Fruit fly (Drosophila melanogaster): ENCODE results near the gene CG12003.

The CG12003 gene

dm6 chr3L:1558178-1558788 is 6.9 kb upstream of the CG12003 start, which contains the start of the genes Pex10 and CG12099 (continued):
- TF ChIP-seq maf-S (GFP tag; optimal IDR thresholded peaks at IDR 0.05) (peak; percentile 72), Sox100B (GFP tag; optimal IDR thresholded peaks at IDR 0.05) (no peak), Sry-δ (GFP tag; optimal IDR thresholded peaks at IDR 0.05) (peak; percentile 87), Usf (GFP tag; optimal IDR thresholded peaks at IDR 0.05) (peak; percentile 79), sr (GFP tag; IDR thresholded peaks at IDR 0.05) (peak; percentile 47; the same call in 1 of the 3 replicates), vfl (GFP tag; optimal IDR thresholded peaks at IDR 0.05) (peak; percentile 76), CG4328 (GFP tag; optimal IDR thresholded peaks at IDR 0.05) (peak; percentile 76), ems (GFP tag; optimal IDR thresholded peaks at IDR 0.05) (peak; percentile 76), NC2α (GFP tag; optimal IDR thresholded peaks at IDR 0.05) (no peak), Aef1 (GFP tag; IDR thresholded peaks at IDR 0.05) (peak; percentile 91), pfk (GFP tag; optimal IDR thresholded peaks at IDR 0.05) (peak; percentile 42), HmgD (GFP tag; optimal IDR thresholded peaks at IDR 0.05) (no peak), CG7271 (tag; optimal IDR thresholded peaks at IDR 0.05) (peak; percentile 53), dm (GFP tag; optimal IDR thresholded peaks at IDR 0.05) (peak; percentile 61), Hsf (GFP tag; optimal IDR thresholded peaks at IDR 0.05) (peak; percentile 83), CG9932 (GFP tag; IDR thresholded peaks at IDR 0.05) (peak; percentile 98), slbo (GFP tag; IDR thresholded peaks at IDR 0.05) (peak; percentile 97), fd96Cb (tag; optimal IDR thresholded peaks at IDR 0.05) (peak; percentile 71), toy (GFP tag; IDR thresholded peaks at IDR 0.05) (peak; percentile 48; the same call in 1 of the 2 replicates), schlank (tag; optimal IDR thresholded peaks at IDR 0.05) (peak; percentile 74), Oaz (GFP tag; IDR thresholded peaks at IDR 0.05) (peak; percentile 75), CG2678 (tag; optimal IDR thresholded peaks at IDR 0.05) (peak; percentile 86), eyg (GFP tag; optimal IDR thresholded peaks at IDR 0.05) (no peak), Doc2 (GFP tag; IDR thresholded peaks at IDR 0.05) (peak; percentile 33; the same call in 1 of the 2 replicates), Sin3A (optimal IDR thresholded peaks at IDR 0.05) (peak; percentile 87), YL-1 (GFP tag; optimal IDR thresholded peaks at IDR 0.05) (peak; percentile 99), lov (optimal IDR thresholded peaks at IDR 0.05) (no peak), lov (GFP tag; IDR thresholded peaks at IDR 0.05) (peak; percentile 87), CG12236 (GFP tag; optimal IDR thresholded peaks at IDR 0.05) (no peak), NfI (GFP tag; optimal IDR thresholded peaks at IDR 0.05) (peak; percentile 90), odd (GFP tag; optimal IDR thresholded peaks at IDR 0.05) (no peak), CG10565 (GFP tag; optimal IDR thresholded peaks at IDR 0.05) (no peak), CG10462 (GFP tag; optimal IDR thresholded peaks at IDR 0.05) (peak; percentile 73), TFAM (GFP tag; optimal IDR thresholded peaks at IDR 0.05) (no peak), mirr (GFP tag; optimal IDR thresholded peaks at IDR 0.05) (peak; percentile 79), Deaf1 (tag; optimal IDR thresholded peaks at IDR 0.05) (no peak), hb (GFP tag; IDR thresholded peaks at IDR 0.05; ENCODE audit: partially characterized antibody) (peak; percentile 90), dysf (GFP tag; IDR thresholded peaks at IDR 0.05) (peak; percentile 92), chm (GFP tag; IDR thresholded peaks at IDR 0.05) (peak; percentile 85), CG14050 (GFP tag; IDR thresholded peaks at IDR 0.05) (peak; percentile 84), jigr1 (GFP tag; IDR thresholded peaks at IDR 0.05) (peak; percentile 80), Opbp (GFP tag; IDR thresholded peaks at IDR 0.05; ENCODE audit: partially characterized antibody) (peak; percentile 85), CG5180 (GFP tag; optimal IDR thresholded peaks at IDR 0.05) (no peak), CG15696 (tag; optimal IDR thresholded peaks at IDR 0.05) (peak; percentile 91), nom (GFP tag; optimal IDR thresholded peaks at IDR 0.05) (peak; percentile 47), al (GFP tag; IDR thresholded peaks at IDR 0.05) (peak; percentile 93), jumu (GFP tag; optimal IDR thresholded peaks at IDR 0.05) (peak; percentile 55), CG3726 (GFP tag; IDR thresholded peaks at IDR 0.05) (peak; percentile 88; the same call in 2 of the 3 replicates), Abd-B (GFP tag; optimal IDR thresholded peaks at IDR 0.05) (peak; percentile 88), abd-A (tag; optimal IDR thresholded peaks at IDR 0.05) (no peak), CG9817 (tag; optimal IDR thresholded peaks at IDR 0.05) (peak; percentile 94)

Data from whole organism, embryonic.